Fruit fly (Drosophila melanogaster): ENCODE measurements around the gene CG10005.

CG10005 gene

DNA sequence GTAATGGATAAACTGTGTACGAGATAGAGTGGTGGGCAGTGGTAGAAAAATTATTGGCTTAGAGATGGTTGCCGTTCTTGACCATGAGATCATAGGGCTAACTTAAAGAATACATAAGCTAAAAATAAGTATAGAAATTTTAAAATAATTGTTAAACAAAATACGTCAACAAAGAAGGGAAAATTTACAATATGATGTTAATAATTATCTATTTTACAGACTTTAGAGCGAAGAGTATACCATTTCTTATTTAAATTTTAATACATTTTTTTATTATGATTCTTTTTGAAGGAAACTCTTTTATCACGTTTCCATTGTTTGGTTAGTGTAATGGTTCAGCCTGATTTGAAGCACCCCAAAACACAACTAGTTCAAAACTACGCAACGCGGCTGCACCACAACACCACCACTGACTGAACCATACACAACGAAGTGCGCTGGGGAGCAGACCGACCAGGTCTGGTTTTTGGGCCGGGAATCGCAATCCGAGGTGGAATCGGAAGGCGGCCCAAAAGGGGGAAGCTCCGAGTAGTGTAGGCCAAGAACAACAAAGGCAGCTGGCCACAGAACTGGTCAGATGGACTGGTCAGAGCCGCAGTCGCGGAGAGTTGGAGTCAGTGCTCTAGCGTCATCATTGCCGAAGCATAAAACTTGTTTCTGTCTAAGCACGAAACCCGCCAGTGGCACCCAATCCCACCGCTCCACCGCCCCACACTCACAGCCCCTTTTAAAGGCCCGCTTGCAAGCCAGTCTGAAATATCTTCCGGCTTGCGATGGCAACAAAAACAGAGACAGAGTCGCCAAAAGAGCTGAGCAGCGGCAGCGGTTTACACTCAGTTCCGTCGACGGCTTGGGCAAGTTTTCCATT is 31.3 kb downstream of the CG10005 start (continued):
- TF ChIP-seq CG31627 (GFP tag; optimal IDR thresholded peaks at IDR 0.05) = no peak
- no peak for TF ChIP-seq Ets21C (GFP tag; optimal IDR thresholded peaks at IDR 0.05)
- no peak for TF ChIP-seq dsx (GFP tag; optimal IDR thresholded peaks at IDR 0.05; ENCODE audit: poor library complexity, severe bottlenecking)
- no peak for TF ChIP-seq CG8319 (GFP tag; optimal IDR thresholded peaks at IDR 0.05)
- no peak for TF ChIP-seq Hr38 (GFP tag; optimal IDR thresholded peaks at IDR 0.05)
- TF ChIP-seq Eip78C (GFP tag) = peak; percentile 80
- TF ChIP-seq CG16779 (tag; optimal IDR thresholded peaks at IDR 0.05) = no peak
- TF ChIP-seq vri (GFP tag; optimal IDR thresholded peaks at IDR 0.05) = no peak
- TF ChIP-seq CG7368 (GFP tag; optimal IDR thresholded peaks at IDR 0.05) = no peak
- TF ChIP-seq Sox14 (GFP tag; optimal IDR thresholded peaks at IDR 0.05) = no peak
- TF ChIP-seq achi (GFP tag; optimal IDR thresholded peaks at IDR 0.05) = peak; percentile 45
- TF ChIP-seq salr (GFP tag; optimal IDR thresholded peaks at IDR 0.05) = peak in 1 of 2 experiments; percentile 53
- TF ChIP-seq CG10669 (GFP tag; optimal IDR thresholded peaks at IDR 0.05) = no peak
- TF ChIP-seq esn (GFP tag; optimal IDR thresholded peaks at IDR 0.05) = no peak
- no peak for TF ChIP-seq Blimp-1 (GFP tag; optimal IDR thresholded peaks at IDR 0.05)
- no peak for TF ChIP-seq eg (GFP tag; IDR thresholded peaks at IDR 0.05)
- no peak for TF ChIP-seq CG11762 (GFP tag; optimal IDR thresholded peaks at IDR 0.05; ENCODE audit: insufficient read depth)
- TF ChIP-seq CG6792 (GFP tag; optimal IDR thresholded peaks at IDR 0.05) = no peak
- TF ChIP-seq CG32006 (GFP tag; optimal IDR thresholded peaks at IDR 0.05) = peak; percentile 64
- TF ChIP-seq pdm3 (GFP tag; optimal IDR thresholded peaks at IDR 0.05) = peak; percentile 6
- no peak for TF ChIP-seq Sox15 (GFP tag; optimal IDR thresholded peaks at IDR 0.05)
- TF ChIP-seq OdsH (GFP tag; optimal IDR thresholded peaks at IDR 0.05) = peak; percentile 10
- TF ChIP-seq Met (GFP tag; optimal IDR thresholded peaks at IDR 0.05) = no peak
- TF ChIP-seq acj6 (GFP tag; optimal IDR thresholded peaks at IDR 0.05) = peak; percentile 7
- no peak for TF ChIP-seq CG6854 (GFP tag; optimal IDR thresholded peaks at IDR 0.05)
- TF ChIP-seq Lpt (GFP tag; optimal IDR thresholded peaks at IDR 0.05) = no peak
- no peak for TF ChIP-seq cyc (GFP tag; optimal IDR thresholded peaks at IDR 0.05)
- peak; percentile 24 for TF ChIP-seq CG6808 (GFP tag; optimal IDR thresholded peaks at IDR 0.05)
- peak in 1 of 2 experiments; percentile 25 for TF ChIP-seq ss (GFP tag; optimal IDR thresholded peaks at IDR 0.05)
- no peak for TF ChIP-seq CG15336 (GFP tag; IDR thresholded peaks at IDR 0.05)
- TF ChIP-seq Hr4 (GFP tag; optimal IDR thresholded peaks at IDR 0.05) = peak; percentile 30
- TF ChIP-seq Eip93F (GFP tag; optimal IDR thresholded peaks at IDR 0.05) = no peak
- no peak for TF ChIP-seq Hr39 (GFP tag; optimal IDR thresholded peaks at IDR 0.05)
- 0 out of 2 replicates have a peak, but pooled peaks have one; percentile 14 for TF ChIP-seq Gug (GFP tag; IDR thresholded peaks at IDR 0.05)
- TF ChIP-seq dac (GFP tag; optimal IDR thresholded peaks at IDR 0.05) = no peak
- TF ChIP-seq Ets96B (tag; optimal IDR thresholded peaks at IDR 0.05) = peak; percentile 14

DNA sequence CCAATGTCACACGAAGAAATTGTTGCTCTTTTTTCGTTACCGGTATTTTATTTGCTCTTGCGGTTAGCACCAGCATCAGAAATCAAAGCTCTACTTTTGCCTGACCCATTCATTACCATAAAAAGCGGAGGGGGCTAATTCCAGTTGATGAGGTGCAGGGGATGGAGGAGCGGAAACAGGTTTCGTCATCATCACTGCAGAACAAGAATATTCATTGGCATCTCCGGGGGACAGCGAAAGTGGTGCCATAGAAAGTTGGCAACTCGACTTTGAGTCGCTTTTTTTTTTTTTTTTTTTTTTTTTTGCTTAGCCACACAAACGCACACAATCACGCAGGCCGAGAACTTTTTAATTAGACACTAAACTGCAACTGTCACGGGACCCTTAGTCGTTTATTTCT is 35.9 kb downstream of the CG10005 start:
- TF ChIP-seq Eip78C (GFP tag) (peak; percentile 39), Blimp-1 (GFP tag; optimal IDR thresholded peaks at IDR 0.05) (peak; percentile 45), CG6808 (GFP tag; optimal IDR thresholded peaks at IDR 0.05) (no peak)

DNA sequence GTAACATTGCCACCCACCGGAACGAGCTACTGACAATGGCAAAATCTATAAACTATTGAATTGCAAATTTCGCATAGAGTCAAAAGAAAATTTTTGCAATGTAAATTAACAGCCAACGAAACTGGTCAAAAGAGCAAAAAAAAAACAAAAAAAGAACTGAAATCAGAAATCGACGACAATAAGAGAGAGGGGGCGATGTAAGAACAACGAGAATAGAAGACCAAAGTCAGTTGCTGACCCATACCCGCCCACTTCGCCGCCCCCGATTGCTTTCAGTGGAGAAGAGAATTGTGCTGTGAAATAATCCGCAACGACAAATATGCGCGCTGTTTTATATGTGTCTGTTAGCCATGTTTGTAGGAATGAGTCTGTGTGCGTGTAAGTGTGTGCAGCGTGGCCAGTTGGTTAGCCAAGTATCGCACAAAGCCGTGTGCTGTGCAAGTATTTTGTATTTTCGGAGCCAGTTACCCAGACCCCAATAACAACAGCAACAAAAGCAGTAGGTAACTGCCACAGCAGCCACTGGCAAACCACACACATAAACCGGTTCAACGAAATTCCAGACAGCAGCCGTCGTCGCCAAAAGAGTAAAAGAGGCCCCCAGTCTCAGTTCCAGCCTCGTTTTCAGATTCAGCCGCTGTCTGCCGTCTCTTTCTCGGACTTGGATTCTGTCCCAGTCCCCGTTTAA is 39.4 kb downstream of the CG10005 start:
- TF ChIP-seq net (GFP tag; optimal IDR thresholded peaks at IDR 0.05) (peak; percentile 33), CG9139 (GFP tag; optimal IDR thresholded peaks at IDR 0.05) (no peak), CG3032 (tag; optimal IDR thresholded peaks at IDR 0.05) (peak; percentile 34), fkh (GFP tag; optimal IDR thresholded peaks at IDR 0.05) (no peak), CG31627 (GFP tag; optimal IDR thresholded peaks at IDR 0.05) (peak; percentile 34), fd59A (GFP tag; optimal IDR thresholded peaks at IDR 0.05) (no peak), eg (GFP tag; IDR thresholded peaks at IDR 0.05) (peak; percentile 79), Eip75B (GFP tag; optimal IDR thresholded peaks at IDR 0.05) (peak; percentile 45), CG7368 (GFP tag; optimal IDR thresholded peaks at IDR 0.05) (peak; percentile 40), salr (GFP tag; optimal IDR thresholded peaks at IDR 0.05) (peak in 1 of 2 experiments; percentile 34), CG34406 (GFP tag; optimal IDR thresholded peaks at IDR 0.05) (peak; percentile 32), Eip78C (GFP tag) (peak; percentile 77), CG32006 (GFP tag; optimal IDR thresholded peaks at IDR 0.05) (peak; percentile 60), fd85E (GFP tag; optimal IDR thresholded peaks at IDR 0.05) (peak; percentile 1), CG6163 (GFP tag; IDR thresholded peaks at IDR 0.05) (peak; percentile 79), Hr4 (GFP tag; optimal IDR thresholded peaks at IDR 0.05) (peak; percentile 50), Ets96B (tag; optimal IDR thresholded peaks at IDR 0.05) (peak; percentile 24), cyc (GFP tag; optimal IDR thresholded peaks at IDR 0.05) (peak; percentile 64)
